Worm (Caenorhabditis elegans): Measurements from ENCODE around the gene Y32H12A.6.
A peak's percentile ranks its signal among the peaks of the same experiment; 100 is the strongest.

- no peak for TF ChIP-seq nhr-76 (tag; optimal IDR thresholded peaks at IDR 0.05)
- peak; percentile 5 for TF ChIP-seq nhr-25 (tag; optimal IDR thresholded peaks at IDR 0.05)
- peak; percentile 34 for TF ChIP-seq ama-1 (optimal IDR thresholded peaks at IDR 0.05)
- TF ChIP-seq unc-62 (GFP tag; optimal IDR thresholded peaks at IDR 0.05) = no peak
- no peak for TF ChIP-seq nhr-11 (tag; optimal IDR thresholded peaks at IDR 0.05)
- TF ChIP-seq unc-39 (tag; optimal IDR thresholded peaks at IDR 0.05) = no peak
These were observed 8.3 kb downstream of the Y32H12A.6 start for ce11 chrIII:5373715-5374114.

Data from whole organism, L3 larva.